Worm (Caenorhabditis elegans) whole organism, midembryonic: ENCODE data around the gene C09H10.5.

ENCODE experiments used
- flt-1 ChIP-seq: fragments of 200-800 bp; sonication (Bioruptor generic); IDR thresholded peaks from 2 replicates; pipeline ENCODE4 v1.3.6; 2022; ENCODE audit warnings: missing genetic modification characterization, missing compliant biosample characterization
- klf-2 ChIP-seq: fragments of 200-800 bp; sonication (Bioruptor generic); conservative IDR thresholded peaks from 2 replicates; pipeline ENCODE4 v1.3.6; 2022; ENCODE audit warnings: missing genetic modification reagents, missing genetic modification characterization, missing compliant biosample characterization
- ref-1 ChIP-seq: fragments of 200-800 bp; sonication (Bioruptor generic); conservative IDR thresholded peaks from 2 replicates; pipeline ENCODE4 v1.3.6; 2022; ENCODE audit warnings: missing genetic modification reagents, missing genetic modification characterization, missing compliant biosample characterization

DNA sequence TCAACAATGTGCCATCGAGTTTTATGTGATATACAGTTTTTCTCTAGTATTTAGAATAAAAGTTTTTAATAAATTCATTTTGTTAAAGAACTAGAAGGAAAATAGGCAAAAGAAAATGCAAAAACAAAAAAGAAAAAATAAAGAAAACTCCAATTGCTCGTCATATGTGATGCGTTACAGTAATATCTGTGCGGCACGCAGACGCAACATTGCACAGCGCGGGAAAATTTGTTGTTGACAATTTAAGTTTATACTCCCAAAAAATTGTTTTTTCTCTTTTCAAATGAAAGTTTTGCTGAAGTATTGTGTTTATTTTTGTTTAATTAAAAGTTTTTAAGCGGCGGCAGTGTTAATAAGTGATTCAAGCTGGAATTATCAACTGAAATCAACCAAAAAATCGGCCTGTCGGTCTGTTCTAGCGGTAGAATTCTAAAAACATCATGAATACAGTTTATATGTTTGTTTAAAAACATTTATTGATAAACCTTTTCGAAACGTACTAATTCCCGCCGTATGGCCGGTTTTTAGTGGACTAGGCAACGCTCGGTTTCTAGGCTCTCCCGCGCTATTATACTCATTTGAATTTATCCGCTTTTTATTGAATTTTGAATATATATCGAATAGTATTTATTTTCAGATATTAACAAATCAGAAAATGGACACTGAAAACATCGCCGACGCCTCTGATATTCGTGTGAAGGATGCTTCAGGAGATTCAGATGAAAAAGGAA lies 2.6 kb upstream of the C09H10.5 start, which contains the start of gene nasp-1:
- no peak for TF ChIP-seq flt-1
- no peak for TF ChIP-seq ref-1
- TF ChIP-seq klf-2 (GFP tag; lab: Robert Waterston, UW) = no peak
